Worm (Caenorhabditis elegans) whole organism, L1 larva: ENCODE data around the gene del-2.

Experiments
- elt-2 ChIP-seq: sonication (generic microtip); optimal IDR thresholded peaks from 2 replicates; lab custom pipeline; 2016; ENCODE audit warnings: missing genetic modification characterization, mild to moderate bottlenecking, inconsistent platforms, missing compliant biosample characterization, missing genetic modification reagents
- jun-1 ChIP-seq: fragments of 150-350 bp; optimal IDR thresholded peaks from 2 replicates; lab custom pipeline; 2014; ENCODE audit warnings: missing biosample characterization, missing genetic modification reagents, missing genetic modification characterization
- lin-13 ChIP-seq: fragments of 150-350 bp; optimal IDR thresholded peaks from 2 replicates; lab custom pipeline; 2014; ENCODE audit warnings: missing biosample characterization, missing genetic modification reagents, missing genetic modification characterization
- lin-35 ChIP-seq, 2 experiments: fragments of 150-350 bp; optimal IDR thresholded peaks; 2 replicates each; lab custom pipeline; 2014; ENCODE audit warnings: missing biosample characterization in 2 of 2, missing genetic modification characterization in 2 of 2, missing genetic modification reagents in 2 of 2
- nhr-76 ChIP-seq: sonication (generic microtip); optimal IDR thresholded peaks from 2 replicates; lab custom pipeline; 2017; ENCODE audit warnings: missing biosample characterization, missing genetic modification characterization

ce11 chrIV:9657753-9658152 lies 15.9 kb upstream of the del-2 start, which contains the start of gene acc-1:
- no peak for TF ChIP-seq lin-35 (GFP tag; optimal IDR thresholded peaks at IDR 0.05; lab: Kevin White, UChicago)
- TF ChIP-seq lin-13, result no peak
- no peak for TF ChIP-seq elt-2 (tag; lab: Kevin White, UChicago)
- no peak for TF ChIP-seq nhr-76
- TF ChIP-seq jun-1 (tag; lab: Kevin White, UChicago), result no peak
